Worm (Caenorhabditis elegans): ENCODE data around the gene C05G5.2.

C05G5.2 gene

DNA sequence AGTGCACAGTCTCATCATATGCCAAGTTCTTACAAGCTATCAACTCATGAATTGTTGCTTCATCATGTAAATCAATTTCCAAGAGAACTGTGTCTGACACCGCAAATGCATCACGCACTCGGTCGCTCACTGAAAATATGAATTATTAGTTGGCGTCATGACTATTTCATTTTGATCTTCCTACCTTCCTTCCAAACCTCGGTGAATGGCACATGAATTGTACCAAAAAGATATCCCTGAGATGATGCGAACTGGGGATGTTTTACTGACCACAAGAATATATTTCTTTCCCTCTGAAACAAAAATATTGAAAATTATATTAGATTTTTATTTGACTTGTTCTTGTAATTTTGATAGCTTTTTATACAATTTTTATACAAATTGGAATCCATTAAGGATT is 13.1 kb downstream of the C05G5.2 start:
- TF ChIP-seq lsl-1 (GFP tag; optimal IDR thresholded peaks at IDR 0.05) (no peak), F10E7.11 (tag; optimal IDR thresholded peaks at IDR 0.05) (no peak), bed-1 (GFP tag; IDR thresholded peaks at IDR 0.05) (no peak), ets-4 (GFP tag; optimal IDR thresholded peaks at IDR 0.05) (no peak), F57C9.4 (tag; optimal IDR thresholded peaks at IDR 0.05) (no peak), rpc-1 (optimal IDR thresholded peaks at IDR 0.05) (no peak), rpc-1 (tag; optimal IDR thresholded peaks at IDR 0.05) (no peak), K12H6.12 (tag; optimal IDR thresholded peaks at IDR 0.05) (no peak), chd-7 (tag; optimal IDR thresholded peaks at IDR 0.05) (no peak), pbrm-1 (GFP tag; IDR thresholded peaks at IDR 0.05) (no peak), ceh-58 (GFP tag; IDR thresholded peaks at IDR 0.05) (no peak), mcd-1 (GFP tag; IDR thresholded peaks at IDR 0.05) (no peak), nfya-2 (GFP tag; IDR thresholded peaks at IDR 0.05) (no peak)

DNA sequence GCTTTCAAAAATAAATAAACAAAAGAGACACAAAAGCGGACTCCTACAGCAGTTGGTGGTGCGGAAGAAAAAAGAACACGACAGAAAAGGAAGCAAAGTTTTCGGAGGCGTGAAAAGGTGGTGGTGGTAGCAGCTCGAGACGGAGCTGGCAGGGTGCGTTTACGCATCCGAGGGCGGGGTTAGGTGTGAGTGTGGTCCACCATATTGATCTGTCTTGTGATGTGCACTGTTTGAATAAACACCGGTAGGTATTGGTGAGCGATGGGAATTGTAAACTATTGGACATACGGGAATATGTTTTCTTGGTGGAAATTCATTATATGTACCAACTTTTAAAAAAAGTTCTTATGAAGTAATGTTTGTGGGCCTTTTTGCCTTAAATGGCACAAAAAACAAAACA is 13.9 kb downstream of the C05G5.2 start, which contains the start of gene C05G5.5:
TSS of gene C05G5.5 (minus strand) at position 101 of the 400 bp plus-strand sequence.
- TF ChIP-seq ztf-6 (GFP tag; IDR thresholded peaks at IDR 0.05) (no peak), let-607 (tag; optimal IDR thresholded peaks at IDR 0.05) (no peak), T07F8.4 (tag; optimal IDR thresholded peaks at IDR 0.05) (no peak), C06A6.2 (GFP tag; conservative IDR thresholded peaks at IDR 0.05) (no peak), athp-1 (tag; optimal IDR thresholded peaks at IDR 0.05) (no peak), xnd-1 (tag; optimal IDR thresholded peaks at IDR 0.05) (no peak)

DNA sequence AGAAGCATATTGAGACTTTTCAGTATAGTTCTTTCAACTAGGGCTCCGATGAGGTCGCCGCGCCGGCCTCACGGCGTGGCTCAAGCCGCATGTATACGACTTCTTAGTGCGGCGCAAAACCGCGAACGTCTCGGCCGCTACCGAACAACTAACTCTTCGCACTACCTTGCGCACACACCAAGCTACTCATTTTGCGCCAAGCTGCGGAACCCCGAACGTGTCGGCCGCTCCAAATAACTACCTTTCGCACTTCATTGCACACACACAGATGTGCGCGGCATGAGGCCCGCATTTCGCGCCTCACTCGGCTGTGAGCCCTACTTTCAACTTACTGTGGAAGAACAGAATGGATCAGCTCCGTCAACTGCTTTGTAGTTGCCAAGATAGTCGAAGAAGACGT is 20.7 kb downstream of the C05G5.2 start:
- TF ChIP-seq snpc-1.1 (tag; optimal IDR thresholded peaks at IDR 0.05; ENCODE audit: insufficient read depth) (peak; percentile 59), atf-7 (tag; optimal IDR thresholded peaks at IDR 0.05) (no peak), snpc-4 (GFP tag; optimal IDR thresholded peaks at IDR 0.05) (no peak), snpc-4 (tag; optimal IDR thresholded peaks at IDR 0.05) (peak in 2 of 4 experiments; percentile 76 to 88), ccch-3 (GFP tag; optimal IDR thresholded peaks at IDR 0.05) (no peak), zfh-2 (GFP tag; conservative IDR thresholded peaks at IDR 0.05) (peak; percentile 66), hmg-1.2 (GFP tag; IDR thresholded peaks at IDR 0.05) (no peak), egl-44 (GFP tag; IDR thresholded peaks at IDR 0.05) (no peak), lin-26 (GFP tag; IDR thresholded peaks at IDR 0.05) (no peak), F23B12.7 (tag; optimal IDR thresholded peaks at IDR 0.05; ENCODE audit: insufficient read depth) (no peak), ceh-27 (GFP tag; optimal IDR thresholded peaks at IDR 0.05) (no peak), dox-1 (GFP tag; IDR thresholded peaks at IDR 0.05) (no peak), F37B4.10 (GFP tag; IDR thresholded peaks at IDR 0.05) (no peak), nfya-2 (GFP tag; IDR thresholded peaks at IDR 0.05) (no peak), ztf-28 (GFP tag; IDR thresholded peaks at IDR 0.05) (no peak), nhr-80 (tag; optimal IDR thresholded peaks at IDR 0.05) (no peak), F52B5.7 (tag; optimal IDR thresholded peaks at IDR 0.05) (no peak)

DNA sequence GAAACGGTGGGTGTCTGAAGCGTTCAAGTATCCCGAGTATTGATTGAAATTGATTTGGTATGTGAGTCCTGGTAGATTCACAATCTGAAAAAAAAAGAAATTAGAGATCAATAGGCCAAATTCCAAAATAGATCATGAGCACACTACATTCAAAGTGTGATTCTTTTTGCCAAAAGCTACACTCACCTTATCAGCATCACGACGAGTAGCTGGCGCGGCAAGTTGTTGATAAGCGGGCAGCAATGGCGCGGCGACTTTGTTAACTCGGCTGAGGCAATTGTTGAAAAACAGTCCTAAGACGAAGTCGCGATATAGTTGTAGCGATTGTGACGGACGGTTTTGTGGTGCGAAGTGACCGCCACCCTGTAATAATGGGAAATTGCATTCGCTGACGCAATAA is 21.9 kb downstream of the C05G5.2 start:
- TF ChIP-seq ZK185.1 (tag; optimal IDR thresholded peaks at IDR 0.05; ENCODE audit: poor library complexity, severe bottlenecking) = no peak
- TF ChIP-seq nhr-80 (tag; optimal IDR thresholded peaks at IDR 0.05) = peak; percentile 76
- TF ChIP-seq unc-62 (GFP tag; optimal IDR thresholded peaks at IDR 0.05) = no peak
- no peak for TF ChIP-seq Y53F4B.3 (GFP tag; IDR thresholded peaks at IDR 0.05)
- 0 out of 2 replicates have a peak, but pooled peaks have one; percentile 37 for TF ChIP-seq dox-1 (GFP tag; IDR thresholded peaks at IDR 0.05)
- no peak for TF ChIP-seq rcor-1 (GFP tag; IDR thresholded peaks at IDR 0.05)
- no peak for TF ChIP-seq B0035.1 (tag; optimal IDR thresholded peaks at IDR 0.05)
- TF ChIP-seq snpc-4 (GFP tag; optimal IDR thresholded peaks at IDR 0.05) = no peak
- TF ChIP-seq snpc-4 (tag; optimal IDR thresholded peaks at IDR 0.05) = no peak
- TF ChIP-seq F55B11.4 (tag; optimal IDR thresholded peaks at IDR 0.05; ENCODE audit: borderline replicate concordance, insufficient read depth) = no peak
- TF ChIP-seq ztf-25 (GFP tag; IDR thresholded peaks at IDR 0.05) = no peak
- TF ChIP-seq C06A6.2 (GFP tag; conservative IDR thresholded peaks at IDR 0.05) = no peak

Data from whole organism, young adult.